Worm (Caenorhabditis elegans) whole organism, midembryonic: Measurements from ENCODE around the gene T22D1.17.
A peak's percentile ranks its signal among the peaks of the same experiment; 100 is the strongest.

ENCODE experiments used
- T22C8.4 ChIP-seq: fragments of 200-800 bp; sonication (Bioruptor generic); IDR thresholded peaks from 2 replicates; pipeline ENCODE4 v1.3.6; 2022; ENCODE audit warnings: missing genetic modification characterization, missing compliant biosample characterization
- cog-1 ChIP-seq: sonication (generic microtip); optimal IDR thresholded peaks from 2 replicates; lab custom pipeline; 2016; ENCODE audit warnings: missing genetic modification characterization, missing compliant biosample characterization
- flt-1 ChIP-seq: fragments of 200-800 bp; sonication (Bioruptor generic); IDR thresholded peaks from 2 replicates; pipeline ENCODE4 v1.3.6; 2022; ENCODE audit warnings: missing genetic modification characterization, missing compliant biosample characterization
- klf-2 ChIP-seq: fragments of 200-800 bp; sonication (Bioruptor generic); conservative IDR thresholded peaks from 2 replicates; pipeline ENCODE4 v1.3.6; 2022; ENCODE audit warnings: missing genetic modification reagents, missing genetic modification characterization, missing compliant biosample characterization
- med-1 ChIP-seq: sonication (generic microtip); optimal IDR thresholded peaks from 2 replicates; lab custom pipeline; 2017; ENCODE audit warnings: missing genetic modification characterization, mild to moderate bottlenecking, missing compliant biosample characterization, antibody characterized with exemption, missing genetic modification reagents; ENCODE audit not compliant: insufficient read depth
- ref-1 ChIP-seq: fragments of 200-800 bp; sonication (Bioruptor generic); conservative IDR thresholded peaks from 2 replicates; pipeline ENCODE4 v1.3.6; 2022; ENCODE audit warnings: missing genetic modification reagents, missing genetic modification characterization, missing compliant biosample characterization
- tab-1 ChIP-seq: fragments of 200-800 bp; sonication (Bioruptor generic); IDR thresholded peaks from 2 replicates; pipeline ENCODE4 v1.3.6; 2022; ENCODE audit warnings: missing genetic modification characterization, missing compliant biosample characterization
- ztf-23 ChIP-seq: fragments of 200-800 bp; sonication (Bioruptor generic); IDR thresholded peaks from 2 replicates; pipeline ENCODE4 v1.3.6; 2022; ENCODE audit warnings: missing genetic modification reagents, missing genetic modification characterization, missing compliant biosample characterization
- ztf-29 ChIP-seq: fragments of 200-800 bp; sonication (Bioruptor generic); IDR thresholded peaks from 2 replicates; pipeline ENCODE4 v1.3.6; 2022; ENCODE audit warnings: missing genetic modification reagents, missing genetic modification characterization, missing compliant biosample characterization

The T22D1.17 gene

ce11 chrIV:6887601-6888099 lies 18.1 kb upstream of the T22D1.17 start, which contains the start of the genes T05A12.3 and T05A12.4:
TSS of gene T05A12.3 (minus strand) at chrIV:6887651.
TSS of gene T05A12.4 (plus strand) at chrIV:6887948.
- TF ChIP-seq ref-1 (GFP tag; lab: Robert Waterston, UW): no peak
- TF ChIP-seq cog-1: no peak
- TF ChIP-seq klf-2: no peak
- no peak for TF ChIP-seq ztf-23 (GFP tag; lab: Robert Waterston, UW)
- TF ChIP-seq tab-1: no peak
- TF ChIP-seq T22C8.4 (GFP tag; lab: Robert Waterston, UW): no peak
- no peak for TF ChIP-seq med-1 (GFP tag; lab: Kevin White, UChicago)

- no peak for TF ChIP-seq klf-2
- TF ChIP-seq ref-1 (GFP tag; lab: Robert Waterston, UW): no peak
- no peak for TF ChIP-seq cog-1
- no peak for TF ChIP-seq T22C8.4 (GFP tag; lab: Robert Waterston, UW)
These were observed 2.2 kb upstream of the T22D1.17 start, which contains the start of gene T22D1.5 for ce11 chrIV:6903575-6903974. TSS of gene T22D1.5 (plus strand) at chrIV:6903950.

- TF ChIP-seq T22C8.4 (GFP tag; lab: Robert Waterston, UW): no peak
- TF ChIP-seq flt-1 (GFP tag; lab: Robert Waterston, UW): no peak
- TF ChIP-seq ref-1 (GFP tag; lab: Robert Waterston, UW): no peak
- TF ChIP-seq tab-1: no peak
- TF ChIP-seq ztf-29 (GFP tag; lab: Robert Waterston, UW): no peak
- no peak for TF ChIP-seq cog-1
- TF ChIP-seq klf-2: no peak
- no peak for TF ChIP-seq ztf-23 (GFP tag; lab: Robert Waterston, UW)
- TF ChIP-seq med-1 (GFP tag; lab: Kevin White, UChicago): no peak
These were observed 1.2 kb upstream of the T22D1.17 start for ce11 chrIV:6904606-6905005.

- no peak for TF ChIP-seq klf-2
- TF ChIP-seq ztf-29 (GFP tag; lab: Robert Waterston, UW): no peak
- no peak for TF ChIP-seq tab-1
- no peak for TF ChIP-seq med-1 (GFP tag; lab: Kevin White, UChicago)
These were observed 369 bp upstream of the T22D1.17 start for ce11 chrIV:6905428-6905827.

- TF ChIP-seq tab-1 (no peak), T22C8.4 (GFP tag; lab: Robert Waterston, UW) (no peak), ztf-29 (GFP tag; lab: Robert Waterston, UW) (no peak), cog-1 (no peak)
These were observed 1.7 kb downstream of the T22D1.17 start for ce11 chrIV:6907487-6907886.

ce11 chrIV:6909863-6910733 lies 4.3 kb downstream of the T22D1.17 start, which contains the start of the genes rpn-1 and ribo-1:
TSS of gene rpn-1 (minus strand) at chrIV:6909913.
TSS of gene ribo-1 (plus strand) at chrIV:6910683.
- TF ChIP-seq ztf-23 (GFP tag; lab: Robert Waterston, UW) (no peak), flt-1 (GFP tag; lab: Robert Waterston, UW) (no peak), tab-1 (no peak), med-1 (GFP tag; lab: Kevin White, UChicago) (no peak), T22C8.4 (GFP tag; lab: Robert Waterston, UW) (no peak)

- TF ChIP-seq ref-1 (GFP tag; lab: Robert Waterston, UW) (no peak), T22C8.4 (GFP tag; lab: Robert Waterston, UW) (no peak), ztf-29 (GFP tag; lab: Robert Waterston, UW) (no peak), tab-1 (no peak), flt-1 (GFP tag; lab: Robert Waterston, UW) (no peak), klf-2 (no peak), med-1 (GFP tag; lab: Kevin White, UChicago) (no peak), cog-1 (no peak), ztf-23 (GFP tag; lab: Robert Waterston, UW) (no peak)
These were observed 7.2 kb downstream of the T22D1.17 start, which contains the start of gene T22D1.3 for ce11 chrIV:6912851-6913588. TSS of gene T22D1.3 (plus strand) at chrIV:6913538.

- TF ChIP-seq flt-1 (GFP tag; lab: Robert Waterston, UW) (no peak), T22C8.4 (GFP tag; lab: Robert Waterston, UW) (no peak), tab-1 (no peak), cog-1 (no peak), ztf-23 (GFP tag; lab: Robert Waterston, UW) (no peak), ref-1 (GFP tag; lab: Robert Waterston, UW) (no peak), klf-2 (no peak), med-1 (GFP tag; lab: Kevin White, UChicago) (no peak), ztf-29 (GFP tag; lab: Robert Waterston, UW) (no peak)
These were observed 11.0 kb downstream of the T22D1.17 start for ce11 chrIV:6916831-6917230.

ce11 chrIV:6919318-6919717 lies 13.5 kb downstream of the T22D1.17 start, which contains the start of gene ruvb-2:
TSS of gene ruvb-2 (minus strand) at chrIV:6919406.
- TF ChIP-seq ztf-29 (GFP tag; lab: Robert Waterston, UW) (no peak), med-1 (GFP tag; lab: Kevin White, UChicago) (no peak), klf-2 (no peak), ztf-23 (GFP tag; lab: Robert Waterston, UW) (0 out of 2 replicates have a peak, but pooled peaks have one; percentile 18), tab-1 (no peak), flt-1 (GFP tag; lab: Robert Waterston, UW) (no peak), T22C8.4 (GFP tag; lab: Robert Waterston, UW) (no peak), cog-1 (peak; percentile 17), ref-1 (GFP tag; lab: Robert Waterston, UW) (no peak)
